Worm (Caenorhabditis elegans) whole organism, L2 larva: ENCODE measurements around the gene imp-2.

Experiments used
- C34F6.9 ChIP-seq: fragments of 150-350 bp; optimal IDR thresholded peaks from 2 replicates; lab custom pipeline; 2014; ENCODE audit warnings: missing biosample characterization, missing genetic modification characterization
- F13H6.1 ChIP-seq: sonication (generic microtip); optimal IDR thresholded peaks from 2 replicates; lab custom pipeline; 2016; ENCODE audit warnings: missing genetic modification characterization, missing compliant biosample characterization
- R02D3.7 ChIP-seq: fragments of 150-350 bp; optimal IDR thresholded peaks from 2 replicates; lab custom pipeline; 2014; ENCODE audit warnings: missing biosample characterization, missing genetic modification characterization
- Y55F3AM.14 ChIP-seq: fragments of 200-800 bp; sonication (Bioruptor generic); optimal IDR thresholded peaks from 2 replicates; lab custom pipeline; 2018; ENCODE audit warnings: mild to moderate bottlenecking, missing genetic modification characterization, missing compliant biosample characterization
- ZK546.5 ChIP-seq: sonication (generic microtip); optimal IDR thresholded peaks from 2 replicates; lab custom pipeline; 2017; ENCODE audit warnings: missing biosample characterization, missing genetic modification characterization
- alr-1 ChIP-seq: fragments of 150-350 bp; optimal IDR thresholded peaks from 2 replicates; lab custom pipeline; 2014; ENCODE audit warnings: missing biosample characterization, missing genetic modification characterization
- aly-2 ChIP-seq: fragments of 150-350 bp; optimal IDR thresholded peaks from 2 replicates; lab custom pipeline; 2014; ENCODE audit warnings: missing biosample characterization, missing genetic modification characterization
- ama-1 ChIP-seq: fragments of 150-350 bp; optimal IDR thresholded peaks from 2 replicates; lab custom pipeline; 2018; ENCODE audit warnings: inconsistent platforms
- blmp-1 ChIP-seq: sonication (generic microtip); optimal IDR thresholded peaks from 2 replicates; lab custom pipeline; 2017; ENCODE audit warnings: missing genetic modification characterization, mild to moderate bottlenecking, missing compliant biosample characterization, antibody characterized with exemption, moderate library complexity; ENCODE audit not compliant: insufficient read depth
- ceh-16 ChIP-seq: fragments of 150-350 bp; optimal IDR thresholded peaks from 2 replicates; lab custom pipeline; 2014; ENCODE audit warnings: missing biosample characterization, missing genetic modification characterization
- ceh-82 ChIP-seq: fragments of 150-350 bp; optimal IDR thresholded peaks from 2 replicates; lab custom pipeline; 2014; ENCODE audit warnings: missing biosample characterization, missing genetic modification characterization
- crh-2 ChIP-seq: sonication (generic microtip); optimal IDR thresholded peaks from 2 replicates; lab custom pipeline; 2017; ENCODE audit warnings: missing biosample characterization, missing genetic modification characterization
- dmd-4 ChIP-seq: sonication (generic microtip); optimal IDR thresholded peaks from 2 replicates; lab custom pipeline; 2017; ENCODE audit warnings: missing biosample characterization, missing genetic modification characterization
- egl-27 ChIP-seq: sonication (generic microtip); optimal IDR thresholded peaks from 3 replicates; lab custom pipeline; 2017; ENCODE audit warnings: missing biosample characterization, missing genetic modification reagents, missing genetic modification characterization
- elt-1 ChIP-seq: fragments of 150-350 bp; optimal IDR thresholded peaks from 2 replicates; lab custom pipeline; 2014; ENCODE audit warnings: missing biosample characterization, missing genetic modification characterization
- elt-3 ChIP-seq: sonication (generic microtip); optimal IDR thresholded peaks from 2 replicates; lab custom pipeline; 2017; ENCODE audit warnings: missing biosample characterization, missing genetic modification characterization
- fos-1 ChIP-seq: fragments of 150-350 bp; optimal IDR thresholded peaks from 2 replicates; lab custom pipeline; 2014; ENCODE audit warnings: missing biosample characterization, missing genetic modification characterization
- gmeb-1 ChIP-seq: fragments of 150-350 bp; optimal IDR thresholded peaks from 2 replicates; lab custom pipeline; 2014; ENCODE audit warnings: missing biosample characterization, missing genetic modification characterization
- lin-11 ChIP-seq: fragments of 150-350 bp; sonication (generic microtip); optimal IDR thresholded peaks from 2 replicates; lab custom pipeline; 2014; ENCODE audit warnings: missing biosample characterization, missing genetic modification characterization, inconsistent platforms, mixed read lengths
- lin-13 ChIP-seq: fragments of 150-350 bp; optimal IDR thresholded peaks from 2 replicates; lab custom pipeline; 2014; ENCODE audit warnings: missing biosample characterization, missing genetic modification reagents, missing genetic modification characterization
- lin-39 ChIP-seq: fragments of 150-350 bp; optimal IDR thresholded peaks from 2 replicates; lab custom pipeline; 2014; ENCODE audit warnings: missing biosample characterization, missing genetic modification reagents, missing genetic modification characterization
- lsy-2 ChIP-seq, 2 experiments: fragments of 150-350 bp in 1 of 2; sonication (generic microtip) in 1 of 2; optimal IDR thresholded peaks; 2 replicates each; lab custom pipeline; 2014 to 2017; ENCODE audit warnings: missing biosample characterization in 2 of 2, missing genetic modification characterization in 2 of 2
- mab-5 ChIP-seq: fragments of 150-350 bp; optimal IDR thresholded peaks from 2 replicates; lab custom pipeline; 2014; ENCODE audit warnings: missing biosample characterization, missing genetic modification characterization
- mbf-1 ChIP-seq: sonication (generic microtip); optimal IDR thresholded peaks from 2 replicates; lab custom pipeline; 2017; ENCODE audit warnings: missing biosample characterization, missing genetic modification characterization
- mdl-1 ChIP-seq, 2 experiments: fragments of 150-350 bp in 1 of 2; sonication (generic microtip) in 1 of 2; optimal IDR thresholded peaks; 2 replicates each; lab custom pipeline; 2017; ENCODE audit warnings: missing biosample characterization in 2 of 2, missing genetic modification characterization in 2 of 2
- nhr-10 ChIP-seq: sonication (generic microtip); optimal IDR thresholded peaks from 2 replicates; lab custom pipeline; 2017; ENCODE audit warnings: missing biosample characterization, missing genetic modification characterization
- nhr-11 ChIP-seq: fragments of 150-350 bp; optimal IDR thresholded peaks from 2 replicates; lab custom pipeline; 2014; ENCODE audit warnings: missing biosample characterization, missing genetic modification characterization
- nhr-12 ChIP-seq: fragments of 150-350 bp; optimal IDR thresholded peaks from 2 replicates; lab custom pipeline; 2014; ENCODE audit warnings: missing biosample characterization, missing genetic modification characterization
- nhr-129 ChIP-seq: fragments of 150-350 bp; optimal IDR thresholded peaks from 2 replicates; lab custom pipeline; 2014; ENCODE audit warnings: missing biosample characterization, missing genetic modification characterization
- nhr-21 ChIP-seq: fragments of 150-350 bp; optimal IDR thresholded peaks from 2 replicates; lab custom pipeline; 2014; ENCODE audit warnings: missing biosample characterization, missing genetic modification characterization
- nhr-23 ChIP-seq: fragments of 150-350 bp; optimal IDR thresholded peaks from 2 replicates; lab custom pipeline; 2014; ENCODE audit warnings: missing biosample characterization, missing genetic modification reagents, missing genetic modification characterization
- nhr-237 ChIP-seq: fragments of 150-350 bp; optimal IDR thresholded peaks from 2 replicates; lab custom pipeline; 2014; ENCODE audit warnings: missing biosample characterization, missing genetic modification characterization
- nhr-25 ChIP-seq: fragments of 150-350 bp; sonication (generic microtip); optimal IDR thresholded peaks from 3 replicates; lab custom pipeline; 2014; ENCODE audit warnings: missing biosample characterization, missing genetic modification characterization
- nhr-6 ChIP-seq: fragments of 150-350 bp; optimal IDR thresholded peaks from 2 replicates; lab custom pipeline; 2014; ENCODE audit warnings: missing biosample characterization, missing genetic modification characterization
- nhr-77 ChIP-seq: fragments of 150-350 bp; optimal IDR thresholded peaks from 2 replicates; lab custom pipeline; 2014; ENCODE audit warnings: missing biosample characterization, missing genetic modification characterization
- peb-1 ChIP-seq: fragments of 150-350 bp; optimal IDR thresholded peaks from 2 replicates; lab custom pipeline; 2014; ENCODE audit warnings: missing biosample characterization, missing genetic modification characterization
- sem-4 ChIP-seq: fragments of 150-350 bp; optimal IDR thresholded peaks from 2 replicates; lab custom pipeline; 2014; ENCODE audit warnings: missing biosample characterization, missing genetic modification reagents, missing genetic modification characterization
- skn-1 ChIP-seq: sonication (generic microtip); optimal IDR thresholded peaks from 2 replicates; lab custom pipeline; 2017; ENCODE audit warnings: missing biosample characterization, missing genetic modification characterization
- sma-3 ChIP-seq: sonication (generic microtip); optimal IDR thresholded peaks from 2 replicates; lab custom pipeline; 2016; ENCODE audit warnings: missing genetic modification reagents, missing genetic modification characterization, missing compliant biosample characterization
- sma-9 ChIP-seq, 2 experiments: fragments of 150-350 bp in 1 of 2; sonication (generic microtip) in 1 of 2; optimal IDR thresholded peaks; 2 replicates each; lab custom pipeline; 2014 to 2016; ENCODE audit warnings: missing genetic modification characterization in 2 of 2, mild to moderate bottlenecking in 1 of 2, missing biosample characterization in 1 of 2, missing compliant biosample characterization in 1 of 2, missing genetic modification reagents in 1 of 2, moderate library complexity in 1 of 2
- snpc-4 ChIP-seq: fragments of 150-350 bp; optimal IDR thresholded peaks from 2 replicates; lab custom pipeline; 2014; ENCODE audit warnings: missing biosample characterization, missing genetic modification characterization
- unc-39 ChIP-seq: fragments of 150-350 bp; optimal IDR thresholded peaks from 2 replicates; lab custom pipeline; 2014; ENCODE audit warnings: missing biosample characterization, missing genetic modification characterization
- unc-55 ChIP-seq: fragments of 150-350 bp; sonication (generic microtip); optimal IDR thresholded peaks from 3 replicates; lab custom pipeline; 2014; ENCODE audit warnings: missing biosample characterization, missing genetic modification reagents, missing genetic modification characterization
- unc-62 ChIP-seq: fragments of 150-350 bp; optimal IDR thresholded peaks from 2 replicates; lab custom pipeline; 2014; ENCODE audit warnings: missing biosample characterization, missing genetic modification reagents, missing genetic modification characterization
- zag-1 ChIP-seq: fragments of 150-350 bp; optimal IDR thresholded peaks from 2 replicates; lab custom pipeline; 2014; ENCODE audit warnings: missing biosample characterization, missing genetic modification characterization
- ztf-1 ChIP-seq: fragments of 200-800 bp; sonication (Bioruptor generic); conservative IDR thresholded peaks from 2 replicates; pipeline ENCODE4 v1.3.6; 2022; ENCODE audit warnings: missing genetic modification characterization, missing compliant biosample characterization
- ztf-11 ChIP-seq: sonication (generic microtip); optimal IDR thresholded peaks from 2 replicates; lab custom pipeline; 2017; ENCODE audit warnings: missing biosample characterization, missing genetic modification characterization
- ztf-4 ChIP-seq: fragments of 150-350 bp; optimal IDR thresholded peaks from 2 replicates; lab custom pipeline; 2014; ENCODE audit warnings: missing biosample characterization, missing genetic modification characterization

imp-2 gene

DNA sequence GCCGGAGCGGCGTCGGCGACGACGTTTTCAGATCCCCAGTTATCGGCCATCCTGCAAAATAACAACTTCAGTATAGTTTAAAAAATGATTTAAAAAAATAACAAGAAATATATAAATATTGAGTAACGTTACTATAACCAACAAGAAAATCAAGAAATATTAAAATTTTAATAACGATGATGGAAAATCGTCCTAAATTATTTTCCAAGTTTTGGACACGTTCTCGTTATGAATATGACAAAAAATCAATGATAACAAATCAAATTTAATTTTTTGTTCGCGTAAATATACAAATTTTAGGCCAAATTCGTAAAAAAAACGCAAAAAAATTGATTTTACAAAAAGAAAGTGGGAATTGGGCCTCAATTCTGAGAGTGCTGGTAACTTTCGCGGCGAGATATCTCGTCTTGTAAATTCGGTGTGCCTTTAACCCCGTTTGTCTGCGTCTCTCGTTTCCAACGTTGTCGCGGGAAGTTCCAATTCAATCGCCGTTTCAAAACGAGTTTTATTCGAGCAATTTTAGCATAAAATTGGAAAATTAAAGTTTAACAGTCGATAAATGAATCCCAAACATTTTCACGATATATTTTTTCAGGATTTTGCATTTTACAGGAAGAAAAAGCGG, 7.6 kb downstream of the imp-2 start, which contains the start of gene rps-5:
TSS of gene rps-5 (minus strand) at position 51 of the 625 bp plus-strand sequence.
- peak; percentile 20 for TF ChIP-seq F13H6.1 (tag; lab: Kevin White, UChicago)
- peak; percentile 29 for TF ChIP-seq sem-4 (tag; lab: Kevin White, UChicago)
- no peak for TF ChIP-seq nhr-10 (tag; lab: Kevin White, UChicago)
- TF ChIP-seq egl-27 (tag; lab: Kevin White, UChicago) = no peak
- TF ChIP-seq ama-1 (lab: Kevin White, UChicago) = peak; percentile 18
- peak; percentile 49 for TF ChIP-seq snpc-4
- TF ChIP-seq nhr-21 (tag; lab: Kevin White, UChicago) = peak; percentile 33
- no peak for TF ChIP-seq nhr-77 (tag; lab: Kevin White, UChicago)
- TF ChIP-seq crh-2 = peak; percentile 65
- TF ChIP-seq peb-1 = no peak
- no peak for TF ChIP-seq nhr-23 (tag; lab: Kevin White, UChicago)
- TF ChIP-seq unc-39 (tag; lab: Kevin White, UChicago) = no peak
- peak; percentile 71 for TF ChIP-seq nhr-129
- TF ChIP-seq nhr-25 = peak; percentile 59
- no peak for TF ChIP-seq elt-1 (tag; lab: Kevin White, UChicago)
- TF ChIP-seq nhr-12 = no peak
- peak; percentile 78 for TF ChIP-seq gmeb-1
- peak; percentile 14 for TF ChIP-seq mab-5 (tag; lab: Kevin White, UChicago)
- no peak for TF ChIP-seq R02D3.7 (tag; lab: Kevin White, UChicago)
- no peak for TF ChIP-seq ceh-82 (tag; lab: Kevin White, UChicago)
- peak; percentile 50 to 89 for TF ChIP-seq lsy-2 (tag; optimal IDR thresholded peaks at IDR 0.05; lab: Kevin White, UChicago)
- TF ChIP-seq ztf-11 (tag; lab: Kevin White, UChicago) = no peak
- no peak for TF ChIP-seq ztf-4 (tag; lab: Kevin White, UChicago)
- TF ChIP-seq sma-9 (GFP tag; optimal IDR thresholded peaks at IDR 0.05; lab: Kevin White, UChicago) = peak; percentile 41
- TF ChIP-seq sma-9 (tag; optimal IDR thresholded peaks at IDR 0.05; lab: Kevin White, UChicago) = no peak
- no peak for TF ChIP-seq elt-3 (tag; lab: Kevin White, UChicago)
- peak; percentile 15 for TF ChIP-seq ZK546.5 (tag; lab: Kevin White, UChicago)
- TF ChIP-seq lin-13 (GFP tag; lab: Kevin White, UChicago) = peak; percentile 61
- TF ChIP-seq nhr-11 (tag; lab: Kevin White, UChicago) = no peak
- TF ChIP-seq lin-39 (tag; lab: Kevin White, UChicago) = no peak
- TF ChIP-seq fos-1 (tag; lab: Kevin White, UChicago) = peak; percentile 33
- no peak for TF ChIP-seq nhr-237 (tag; lab: Kevin White, UChicago)
- no peak for TF ChIP-seq mbf-1 (tag; lab: Kevin White, UChicago)
- no peak for TF ChIP-seq zag-1 (tag; lab: Kevin White, UChicago)
- TF ChIP-seq sma-3 = peak; percentile 22
- TF ChIP-seq ztf-1 = no peak
- no peak for TF ChIP-seq ceh-16
- no peak for TF ChIP-seq nhr-6
- TF ChIP-seq mdl-1 (tag; optimal IDR thresholded peaks at IDR 0.05; lab: Kevin White, UChicago) = no peak
- peak; percentile 86 for TF ChIP-seq unc-55 (GFP tag; lab: Kevin White, UChicago)
- TF ChIP-seq skn-1 (tag; lab: Kevin White, UChicago) = no peak
- TF ChIP-seq alr-1 = no peak
- TF ChIP-seq lin-11 (tag; lab: Kevin White, UChicago) = peak; percentile 47
- TF ChIP-seq blmp-1 (tag; lab: Kevin White, UChicago) = no peak
- TF ChIP-seq dmd-4 (tag; lab: Kevin White, UChicago) = no peak
- no peak for TF ChIP-seq Y55F3AM.14
- TF ChIP-seq unc-62 (GFP tag; lab: Kevin White, UChicago) = no peak
- TF ChIP-seq C34F6.9 = peak; percentile 71
- TF ChIP-seq aly-2 = no peak
